Fruit fly (Drosophila melanogaster): ENCODE results near the gene CG3402.

The CG3402 gene

dm6 chr3L:629353-629915, 23.2 kb downstream of the CG3402 start (continued):
- no peak for TF ChIP-seq CG9215 (GFP tag; IDR thresholded peaks at IDR 0.05)
- 0 out of 2 replicates have a peak, but pooled peaks have one; percentile 12 for TF ChIP-seq CG4730 (GFP tag; IDR thresholded peaks at IDR 0.05)
- TF ChIP-seq CG14860 (GFP tag; IDR thresholded peaks at IDR 0.05; ENCODE audit: partially characterized antibody): no peak
- TF ChIP-seq az2 (GFP tag; optimal IDR thresholded peaks at IDR 0.05): no peak
- TF ChIP-seq insv (GFP tag; optimal IDR thresholded peaks at IDR 0.05): peak in 1 of 2 experiments; percentile 40
- no peak for TF ChIP-seq CG10366 (GFP tag; IDR thresholded peaks at IDR 0.05)
- no peak for TF ChIP-seq Nf-YA (GFP tag; IDR thresholded peaks at IDR 0.05)
- no peak for TF ChIP-seq CG1024 (GFP tag; IDR thresholded peaks at IDR 0.05)
- peak; percentile 33 for TF ChIP-seq CG2678 (tag; optimal IDR thresholded peaks at IDR 0.05)
- no peak for TF ChIP-seq unc-4 (GFP tag; IDR thresholded peaks at IDR 0.05; ENCODE audit: partially characterized antibody)
- peak; percentile 14 for TF ChIP-seq CG1603 (tag; optimal IDR thresholded peaks at IDR 0.05)
- no peak for TF ChIP-seq ap (GFP tag; IDR thresholded peaks at IDR 0.05)
- TF ChIP-seq CG9609 (GFP tag; optimal IDR thresholded peaks at IDR 0.05): no peak
- TF ChIP-seq CG15514 (GFP tag; optimal IDR thresholded peaks at IDR 0.05): no peak
- no peak for TF ChIP-seq CG7357 (GFP tag; IDR thresholded peaks at IDR 0.05)
- TF ChIP-seq gro (GFP tag; optimal IDR thresholded peaks at IDR 0.05): peak; percentile 61
- no peak for TF ChIP-seq pum (GFP tag; optimal IDR thresholded peaks at IDR 0.05)
- no peak for TF ChIP-seq stwl (tag; optimal IDR thresholded peaks at IDR 0.05)
- TF ChIP-seq fd96Cb (tag; optimal IDR thresholded peaks at IDR 0.05): no peak
- no peak for TF ChIP-seq esg (GFP tag; conservative IDR thresholded peaks at IDR 0.05)
- TF ChIP-seq Antp (GFP tag; optimal IDR thresholded peaks at IDR 0.05): no peak
- TF ChIP-seq Sin3A (optimal IDR thresholded peaks at IDR 0.05): no peak
- peak; percentile 27; the same call in 1 of the 3 replicates for TF ChIP-seq Dbx (GFP tag; IDR thresholded peaks at IDR 0.05)
- no peak for TF ChIP-seq nmo (GFP tag; optimal IDR thresholded peaks at IDR 0.05)
- no peak for TF ChIP-seq dpn (GFP tag; optimal IDR thresholded peaks at IDR 0.05)
- peak; percentile 36; the same call in 1 of the 2 replicates for TF ChIP-seq stc (GFP tag; IDR thresholded peaks at IDR 0.05)
- no peak for TF ChIP-seq tna (GFP tag; IDR thresholded peaks at IDR 0.05; ENCODE audit: partially characterized antibody)
- TF ChIP-seq ftz-f1 (GFP tag; optimal IDR thresholded peaks at IDR 0.05): no peak
- no peak for TF ChIP-seq CG12299 (tag; optimal IDR thresholded peaks at IDR 0.05)
- no peak for TF ChIP-seq CG16815 (GFP tag; optimal IDR thresholded peaks at IDR 0.05)
- no peak for TF ChIP-seq zfh2 (GFP tag; optimal IDR thresholded peaks at IDR 0.05)
- TF ChIP-seq CG11695 (GFP tag; IDR thresholded peaks at IDR 0.05): 0 out of 3 replicates have a peak, but pooled peaks have one; percentile 5
- no peak for TF ChIP-seq Bgb (GFP tag; IDR thresholded peaks at IDR 0.05; ENCODE audit: partially characterized antibody)
- no peak for TF ChIP-seq emc (GFP tag; optimal IDR thresholded peaks at IDR 0.05)
- no peak for TF ChIP-seq usp (GFP tag; optimal IDR thresholded peaks at IDR 0.05)
- no peak for TF ChIP-seq CG8281 (tag; optimal IDR thresholded peaks at IDR 0.05)
- TF ChIP-seq CG10979 (tag; optimal IDR thresholded peaks at IDR 0.05): no peak
- no peak for TF ChIP-seq Dll (GFP tag; IDR thresholded peaks at IDR 0.05; ENCODE audit: partially characterized antibody)
- no peak for TF ChIP-seq Ets97D (GFP tag; optimal IDR thresholded peaks at IDR 0.05)
- TF ChIP-seq ERR (GFP tag; optimal IDR thresholded peaks at IDR 0.05): no peak
- TF ChIP-seq CG30403 (GFP tag; optimal IDR thresholded peaks at IDR 0.05): no peak
- TF ChIP-seq gcm2 (GFP tag; optimal IDR thresholded peaks at IDR 0.05): no peak
- peak; percentile 30 for TF ChIP-seq caup (GFP tag; optimal IDR thresholded peaks at IDR 0.05; ENCODE audit: severe bottlenecking)
- TF ChIP-seq MBD-R2 (GFP tag; IDR thresholded peaks at IDR 0.05): no peak
- TF ChIP-seq CG11093 (GFP tag; IDR thresholded peaks at IDR 0.05): no peak
- TF ChIP-seq CG4328 (GFP tag; optimal IDR thresholded peaks at IDR 0.05): no peak
- TF ChIP-seq pzg (GFP tag; optimal IDR thresholded peaks at IDR 0.05): no peak
- TF ChIP-seq dati (GFP tag; IDR thresholded peaks at IDR 0.05): no peak
- peak; percentile 70 for TF ChIP-seq lab (GFP tag; optimal IDR thresholded peaks at IDR 0.05)
- no peak for TF ChIP-seq ac (GFP tag; optimal IDR thresholded peaks at IDR 0.05)

Measured in whole organism, embryonic.